Fruit fly (Drosophila melanogaster): Measurements from ENCODE around the gene Syx13.

DNA sequence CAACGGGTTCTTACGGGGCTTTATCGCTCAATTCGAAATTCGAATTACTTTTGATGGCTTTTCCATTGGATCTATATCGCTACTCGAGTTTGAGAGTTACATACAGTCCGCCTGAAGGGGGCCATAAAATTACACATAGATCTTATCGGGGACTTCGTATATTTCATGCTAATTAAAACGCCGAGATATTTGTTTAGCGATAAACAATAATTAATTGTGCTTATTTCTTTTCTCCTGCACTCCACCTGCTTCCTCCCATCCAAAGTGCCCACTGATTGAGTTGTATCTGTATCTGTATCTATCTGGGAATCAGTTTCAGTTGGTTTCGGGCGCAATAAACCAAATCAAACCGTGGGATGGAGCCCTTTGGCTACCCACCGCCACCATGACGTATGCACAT is 21.4 kb downstream of the Syx13 start:
- TF ChIP-seq brk (GFP tag; optimal IDR thresholded peaks at IDR 0.05) (no peak), Abd-B (GFP tag; optimal IDR thresholded peaks at IDR 0.05) (no peak), HLH106 (tag; optimal IDR thresholded peaks at IDR 0.05) (no peak), Hnf4 (GFP tag; optimal IDR thresholded peaks at IDR 0.05) (no peak), jim (GFP tag; optimal IDR thresholded peaks at IDR 0.05) (no peak), Hr78 (GFP tag; optimal IDR thresholded peaks at IDR 0.05) (no peak), fru (GFP tag; optimal IDR thresholded peaks at IDR 0.05) (no peak), h (GFP tag; optimal IDR thresholded peaks at IDR 0.05) (no peak), pan (optimal IDR thresholded peaks at IDR 0.05) (no peak)
